Fruit fly (Drosophila melanogaster) whole organism: Measurements from ENCODE around the gene CG13970.

Experiments used
- Dll ChIP-seq: fragments of >200 bp; optimal IDR thresholded peaks from 2 replicates; lab custom pipeline; 2017
- EcR ChIP-seq, 2 experiments: fragments of >200 bp; optimal IDR thresholded peaks; 2 replicates each; lab custom pipeline; 2017; ENCODE audit warnings: missing biosample characterization in 2 of 2, missing genetic modification characterization in 2 of 2, missing genetic modification reagents in 2 of 2
- psq ChIP-seq: fragments of >200 bp; optimal IDR thresholded peaks from 2 replicates; lab custom pipeline; 2017
- usp ChIP-seq: fragments of >200 bp; optimal IDR thresholded peaks from 2 replicates; lab custom pipeline; 2017; ENCODE audit warnings: missing biosample characterization, missing genetic modification characterization, mixed read lengths

DNA sequence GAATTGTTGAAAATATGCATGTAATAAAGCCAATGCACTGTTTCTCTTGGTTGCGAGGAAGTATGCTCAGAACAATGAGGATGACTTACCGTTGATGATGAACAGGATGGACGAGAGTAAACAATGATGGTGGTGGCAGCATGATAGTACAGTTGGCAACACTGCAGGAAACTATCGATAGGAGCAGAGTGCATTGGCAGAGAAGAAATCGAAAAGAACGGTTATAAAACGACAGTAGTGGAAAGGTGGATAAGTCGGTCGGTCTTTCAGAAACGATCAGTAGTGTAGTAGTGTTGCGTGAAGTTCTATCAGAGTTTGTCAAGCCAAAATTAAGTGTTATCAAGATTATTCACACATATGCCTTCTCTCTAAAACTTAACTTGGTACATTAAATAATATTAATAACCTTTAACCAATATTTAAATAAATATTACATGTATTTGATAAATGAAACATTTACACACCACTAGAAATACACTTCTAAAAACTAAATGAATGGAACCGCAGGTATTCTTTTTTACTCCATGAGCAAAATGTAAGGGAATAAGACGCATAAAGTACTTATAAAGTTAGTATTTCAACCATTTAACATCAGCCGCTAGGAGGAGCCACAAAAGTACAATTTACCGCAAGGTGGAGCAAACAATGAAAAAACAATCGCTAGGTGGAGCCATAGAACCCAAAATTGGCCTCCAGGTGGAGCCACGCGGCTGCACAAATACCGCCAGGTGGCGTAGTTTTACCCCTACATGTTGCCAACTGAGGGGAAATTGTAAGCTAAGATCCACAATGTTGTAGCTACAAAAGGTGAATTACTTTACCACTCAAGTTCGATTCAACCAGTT, 16.7 kb upstream of the CG13970 start:
- TF ChIP-seq psq (no peak), usp (no peak), Dll (lab: Kevin White, UChicago) (no peak), EcR (GFP tag; optimal IDR thresholded peaks at IDR 0.05; lab: Kevin White, UChicago) (no peak)
